Fruit fly (Drosophila melanogaster): ENCODE results near the gene CG6454.

DNA sequence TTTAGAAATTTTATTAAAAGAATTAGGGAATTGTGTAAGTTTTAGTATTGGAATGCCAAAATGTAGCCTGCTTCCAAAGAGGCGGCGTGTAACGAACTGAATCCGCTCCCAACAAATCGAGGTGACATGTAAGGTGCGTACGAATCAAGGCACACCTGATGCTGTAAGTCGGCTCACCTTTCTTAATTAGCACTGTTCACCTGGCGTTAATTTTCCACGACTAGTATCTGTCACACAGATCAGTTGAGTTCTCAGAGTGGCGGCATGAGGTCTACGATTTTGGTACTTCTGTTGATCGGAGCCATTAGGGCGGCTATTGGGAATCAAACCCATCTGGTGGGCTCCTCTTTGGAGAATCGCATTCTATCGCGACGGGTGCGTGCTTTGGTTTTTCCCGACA, 12.6 kb downstream of the CG6454 start, which contains the start of the genes CG5762 and CG33339:
- TF ChIP-seq usp (GFP tag; optimal IDR thresholded peaks at IDR 0.05) (no peak), pan (optimal IDR thresholded peaks at IDR 0.05) (no peak), CG8478 (optimal IDR thresholded peaks at IDR 0.05) (no peak), EcR (GFP tag; optimal IDR thresholded peaks at IDR 0.05) (no peak), Dll (optimal IDR thresholded peaks at IDR 0.05) (no peak)

Data from whole organism.